Fruit fly (Drosophila melanogaster) whole organism, embryonic: ENCODE data around the gene JMJD4.

ENCODE experiments used
- CG10147 ChIP-seq: fragments of 200-800 bp; sonication (Bioruptor generic); optimal IDR thresholded peaks from 2 replicates; lab custom pipeline; 2019; ENCODE audit warnings: missing biosample characterization, mild to moderate bottlenecking, missing genetic modification characterization, moderate library complexity
- CG11085 ChIP-seq: fragments of 200-800 bp; sonication (Bioruptor generic); IDR thresholded peaks from 2 replicates; pipeline ENCODE4 v1.3.6; 2022; ENCODE audit warnings: missing biosample characterization, missing genetic modification characterization
- CG13424 ChIP-seq: fragments of 200-800 bp; sonication (Bioruptor generic); optimal IDR thresholded peaks from 2 replicates; lab custom pipeline; 2019; ENCODE audit warnings: missing biosample characterization, mild to moderate bottlenecking, missing genetic modification characterization, moderate library complexity
- CG14667 ChIP-seq: fragments of 200-800 bp; sonication (Bioruptor generic); IDR thresholded peaks from 2 replicates; pipeline ENCODE4 v1.3.6; 2022; ENCODE audit warnings: missing biosample characterization, missing genetic modification characterization
- CG14965 ChIP-seq: fragments of 200-800 bp; sonication (Bioruptor generic); optimal IDR thresholded peaks from 2 replicates; lab custom pipeline; 2016; ENCODE audit warnings: missing biosample characterization, missing genetic modification characterization, borderline replicate concordance
- CG16813 ChIP-seq: fragments of 200-800 bp; sonication (Bioruptor generic); IDR thresholded peaks from 3 replicates; pipeline ENCODE4 v1.3.6; 2022; ENCODE audit warnings: missing biosample characterization, missing genetic modification characterization; ENCODE audit not compliant: partially characterized antibody
- CG3163 ChIP-seq: fragments of 200-800 bp; sonication (Bioruptor generic); optimal IDR thresholded peaks from 3 replicates; lab custom pipeline; 2016; ENCODE audit warnings: missing biosample characterization, missing genetic modification characterization
- CG32532 ChIP-seq: fragments of 200-800 bp; sonication (Bioruptor generic); IDR thresholded peaks from 2 replicates; pipeline ENCODE4 v1.3.6; 2022; ENCODE audit warnings: missing biosample characterization, missing genetic modification characterization
- CG3281 ChIP-seq: fragments of 200-800 bp; sonication (Bioruptor generic); optimal IDR thresholded peaks from 3 replicates; lab custom pipeline; 2017; ENCODE audit warnings: missing biosample characterization, mild to moderate bottlenecking, missing genetic modification characterization
- CG3838 ChIP-seq: fragments of 200-800 bp; sonication (Bioruptor generic); optimal IDR thresholded peaks from 3 replicates; lab custom pipeline; 2016; ENCODE audit warnings: missing biosample characterization, missing genetic modification characterization
- CG4854 ChIP-seq: fragments of 200-800 bp; sonication (Bioruptor generic); optimal IDR thresholded peaks from 2 replicates; lab custom pipeline; 2016; ENCODE audit warnings: missing biosample characterization, missing genetic modification characterization, inconsistent platforms
- CG5245 ChIP-seq: fragments of 200-800 bp; sonication (Bioruptor generic); optimal IDR thresholded peaks from 3 replicates; lab custom pipeline; 2016; ENCODE audit warnings: missing biosample characterization, missing genetic modification characterization
- CG6254 ChIP-seq: fragments of 200-800 bp; sonication (Bioruptor generic); optimal IDR thresholded peaks from 3 replicates; lab custom pipeline; 2017; ENCODE audit warnings: mild to moderate bottlenecking, missing biosample characterization, missing genetic modification reagents, missing genetic modification characterization
- CG6683 ChIP-seq: fragments of 200-800 bp; sonication (Bioruptor generic); optimal IDR thresholded peaks from 2 replicates; lab custom pipeline; 2017; ENCODE audit warnings: missing biosample characterization, mild to moderate bottlenecking, missing genetic modification characterization, missing genetic modification reagents
- CG7963 ChIP-seq: fragments of 200-800 bp; sonication (Bioruptor generic); IDR thresholded peaks from 3 replicates; pipeline ENCODE4 v1.3.6; 2022; ENCODE audit warnings: missing biosample characterization, missing genetic modification characterization; ENCODE audit not compliant: partially characterized antibody
- CG8089 ChIP-seq: fragments of 200-800 bp; sonication (Bioruptor generic); optimal IDR thresholded peaks from 3 replicates; lab custom pipeline; 2016; ENCODE audit warnings: missing biosample characterization, missing genetic modification characterization
- CTCF ChIP-seq: fragments of 200-800 bp; sonication (Bioruptor generic); optimal IDR thresholded peaks from 2 replicates; lab custom pipeline; 2017; ENCODE audit warnings: missing biosample characterization, mild to moderate bottlenecking, missing genetic modification characterization, moderate library complexity
- Camta ChIP-seq: fragments of 200-800 bp; sonication (Bioruptor generic); optimal IDR thresholded peaks from 2 replicates; lab custom pipeline; 2016; ENCODE audit warnings: missing biosample characterization, missing genetic modification characterization
- Dek ChIP-seq: fragments of 200-800 bp; sonication (Bioruptor generic); optimal IDR thresholded peaks from 3 replicates; lab custom pipeline; 2019; ENCODE audit warnings: missing biosample characterization, mild to moderate bottlenecking, missing genetic modification characterization, moderate library complexity
- Dip3 ChIP-seq: fragments of 200-800 bp; sonication (Bioruptor generic); optimal IDR thresholded peaks from 3 replicates; lab custom pipeline; 2016; ENCODE audit warnings: missing biosample characterization, missing genetic modification characterization
- E2f1 ChIP-seq: fragments of 200-800 bp; sonication (Bioruptor generic); IDR thresholded peaks from 2 replicates; pipeline ENCODE4 v1.3.6; 2022; ENCODE audit warnings: missing biosample characterization, missing genetic modification characterization
- Gug ChIP-seq: fragments of 200-800 bp; sonication (Bioruptor generic); IDR thresholded peaks from 4 replicates; pipeline ENCODE4 v1.3.6; 2022; ENCODE audit warnings: missing biosample characterization, missing genetic modification characterization
- Hsf ChIP-seq: fragments of 200-800 bp; sonication (Bioruptor generic); optimal IDR thresholded peaks from 3 replicates; lab custom pipeline; 2016; ENCODE audit warnings: missing biosample characterization, missing genetic modification characterization
- Meics ChIP-seq: fragments of 200-800 bp; sonication (Bioruptor generic); optimal IDR thresholded peaks from 2 replicates; lab custom pipeline; 2017; ENCODE audit warnings: missing biosample characterization, mild to moderate bottlenecking, missing genetic modification characterization
- NC2α ChIP-seq: fragments of 200-800 bp; sonication (Bioruptor generic); optimal IDR thresholded peaks from 2 replicates; lab custom pipeline; 2016; ENCODE audit warnings: missing biosample characterization, missing genetic modification characterization
- Ravus ChIP-seq: fragments of 200-800 bp; sonication (Bioruptor generic); IDR thresholded peaks from 2 replicates; pipeline ENCODE4 v1.3.6; 2022; ENCODE audit warnings: missing biosample characterization, missing genetic modification characterization
- Sry-δ ChIP-seq: fragments of 200-800 bp; sonication (Bioruptor generic); optimal IDR thresholded peaks from 2 replicates; lab custom pipeline; 2016; ENCODE audit warnings: missing biosample characterization, missing genetic modification characterization
- bab2 ChIP-seq: fragments of 200-800 bp; sonication (Bioruptor generic); optimal IDR thresholded peaks from 2 replicates; lab custom pipeline; 2016; ENCODE audit warnings: missing biosample characterization, missing genetic modification characterization
- croc ChIP-seq: fragments of 200-800 bp; sonication (Bioruptor generic); conservative IDR thresholded peaks from 3 replicates; pipeline ENCODE4 v1.3.6; 2022; ENCODE audit warnings: missing biosample characterization, missing genetic modification characterization
- gcm2 ChIP-seq: fragments of 200-800 bp; sonication (Bioruptor generic); optimal IDR thresholded peaks from 2 replicates; lab custom pipeline; 2016; ENCODE audit warnings: missing biosample characterization, missing genetic modification characterization
- gfzf ChIP-seq: fragments of 200-800 bp; sonication (Bioruptor generic); optimal IDR thresholded peaks from 2 replicates; lab custom pipeline; 2016; ENCODE audit warnings: missing biosample characterization, mild to moderate bottlenecking, missing genetic modification characterization, moderate library complexity
- h ChIP-seq: fragments of >200 bp; optimal IDR thresholded peaks from 2 replicates; lab custom pipeline; 2017
- hb ChIP-seq: fragments of 200-800 bp; sonication (Bioruptor generic); IDR thresholded peaks from 3 replicates; pipeline ENCODE4 v1.3.6; 2022; ENCODE audit warnings: missing biosample characterization, missing genetic modification characterization; ENCODE audit not compliant: partially characterized antibody
- kay ChIP-seq: fragments of 200-800 bp; sonication (Bioruptor generic); optimal IDR thresholded peaks from 2 replicates; lab custom pipeline; 2016; ENCODE audit warnings: missing biosample characterization, missing genetic modification characterization
- nmo ChIP-seq: fragments of 200-800 bp; sonication (Bioruptor generic); optimal IDR thresholded peaks from 2 replicates; lab custom pipeline; 2018; ENCODE audit warnings: missing biosample characterization, mild to moderate bottlenecking, missing genetic modification characterization, moderate library complexity
- pros ChIP-seq: fragments of 200-800 bp; sonication (Bioruptor generic); optimal IDR thresholded peaks from 3 replicates; lab custom pipeline; 2019; ENCODE audit warnings: missing biosample characterization, mild to moderate bottlenecking, missing genetic modification characterization, moderate library complexity
- ranshi ChIP-seq: fragments of 200-800 bp; sonication (Bioruptor generic); IDR thresholded peaks from 2 replicates; pipeline ENCODE4 v1.3.6; 2022; ENCODE audit warnings: missing biosample characterization, missing genetic modification characterization
- rib ChIP-seq: fragments of 200-800 bp; sonication (Bioruptor generic); IDR thresholded peaks from 2 replicates; pipeline ENCODE4 v1.3.6; 2022; ENCODE audit warnings: missing biosample characterization, missing genetic modification characterization
- salm ChIP-seq: fragments of 200-800 bp; sonication (Bioruptor generic); optimal IDR thresholded peaks from 2 replicates; lab custom pipeline; 2018; ENCODE audit warnings: missing biosample characterization, mild to moderate bottlenecking, missing genetic modification characterization
- scrt ChIP-seq: fragments of 200-800 bp; sonication (Bioruptor generic); optimal IDR thresholded peaks from 2 replicates; lab custom pipeline; 2018; ENCODE audit warnings: missing biosample characterization, mild to moderate bottlenecking, missing genetic modification characterization, moderate library complexity
- sqz ChIP-seq: fragments of 200-800 bp; sonication (Bioruptor generic); optimal IDR thresholded peaks from 3 replicates; lab custom pipeline; 2018; ENCODE audit warnings: missing biosample characterization, mild to moderate bottlenecking, missing genetic modification characterization
- sr ChIP-seq: fragments of 200-800 bp; sonication (Bioruptor generic); IDR thresholded peaks from 3 replicates; pipeline ENCODE4 v1.3.6; 2022; ENCODE audit warnings: missing biosample characterization, missing genetic modification characterization
- stwl ChIP-seq: fragments of 200-800 bp; sonication (Bioruptor generic); optimal IDR thresholded peaks from 3 replicates; lab custom pipeline; 2018; ENCODE audit warnings: missing biosample characterization, mild to moderate bottlenecking, missing genetic modification characterization, moderate library complexity
- tin ChIP-seq: fragments of 200-800 bp; sonication (Bioruptor generic); optimal IDR thresholded peaks from 3 replicates; lab custom pipeline; 2016; ENCODE audit warnings: missing biosample characterization, missing genetic modification characterization
- trem ChIP-seq: fragments of 200-800 bp; optimal IDR thresholded peaks from 3 replicates; lab custom pipeline; 2019; ENCODE audit warnings: missing biosample characterization, mild to moderate bottlenecking, missing genetic modification characterization, moderate library complexity
- trh ChIP-seq: fragments of 200-800 bp; sonication (Bioruptor generic); optimal IDR thresholded peaks from 2 replicates; lab custom pipeline; 2016; ENCODE audit warnings: missing biosample characterization, missing genetic modification characterization
- tx ChIP-seq: fragments of 200-800 bp; sonication (Bioruptor generic); optimal IDR thresholded peaks from 2 replicates; lab custom pipeline; 2016; ENCODE audit warnings: missing biosample characterization, missing genetic modification characterization
- vnd ChIP-seq: fragments of 200-800 bp; sonication (Bioruptor generic); IDR thresholded peaks from 3 replicates; pipeline ENCODE4 v1.3.6; 2022; ENCODE audit warnings: missing biosample characterization, missing genetic modification characterization; ENCODE audit not compliant: partially characterized antibody
- vvl ChIP-seq: fragments of 200-800 bp; sonication (Bioruptor generic); IDR thresholded peaks from 2 replicates; pipeline ENCODE4 v1.3.6; 2022; ENCODE audit warnings: missing biosample characterization, missing genetic modification characterization
- zen ChIP-seq: fragments of 200-800 bp; sonication (Bioruptor generic); optimal IDR thresholded peaks from 3 replicates; lab custom pipeline; 2018; ENCODE audit warnings: missing biosample characterization, mild to moderate bottlenecking, missing genetic modification characterization, moderate library complexity

Gene JMJD4

dm6 chr2L:18141471-18142345 is 17.4 kb downstream of the JMJD4 start (continued):
- TF ChIP-seq E2f1 (peak; percentile 47), Hsf (GFP tag; lab: Kevin White, UChicago) (peak; percentile 82), CG3281 (GFP tag; lab: Kevin White, UChicago) (peak; percentile 68), tx (GFP tag; lab: Kevin White, UChicago) (peak; percentile 17), Dek (tag; lab: Kevin White, UChicago) (peak; percentile 52), CG11085 (GFP tag; lab: Robert Waterston, UW) (no peak), pros (GFP tag; lab: Kevin White, UChicago) (no peak), scrt (peak; percentile 64), croc (GFP tag; lab: Robert Waterston, UW) (no peak), bab2 (GFP tag; lab: Kevin White, UChicago) (peak; percentile 43), NC2α (no peak), CG14667 (GFP tag; lab: Robert Waterston, UW) (no peak), CTCF (GFP tag; lab: Kevin White, UChicago) (no peak), sqz (peak; percentile 23), Sry-δ (GFP tag; lab: Kevin White, UChicago) (peak; percentile 18), vnd (GFP tag; lab: Robert Waterston, UW) (no peak), sr (no peak), CG8089 (no peak), trem (tag; lab: Kevin White, UChicago) (no peak), CG13424 (peak; percentile 69), Ravus (no peak; the same call in 1 of the 2 replicates), CG3838 (GFP tag; lab: Kevin White, UChicago) (no peak), stwl (tag; lab: Kevin White, UChicago) (no peak), CG16813 (GFP tag; lab: Robert Waterston, UW) (no peak; the same call in 2 of the 3 replicates), salm (no peak), vvl (peak; percentile 48; the same call in 1 of the 2 replicates), Gug (peak; percentile 49; the same call in 2 of the 4 replicates), ranshi (GFP tag; lab: Robert Waterston, UW) (no peak), Meics (GFP tag; lab: Kevin White, UChicago) (peak; percentile 70), gcm2 (GFP tag; lab: Kevin White, UChicago) (peak; percentile 42), CG32532 (GFP tag; lab: Robert Waterston, UW) (peak; percentile 77), CG4854 (GFP tag; lab: Kevin White, UChicago) (no peak), gfzf (no peak), hb (GFP tag; lab: Robert Waterston, UW) (no peak), trh (GFP tag; lab: Kevin White, UChicago) (no peak), h (lab: Kevin White, UChicago) (no peak), CG14965 (no peak), tin (GFP tag; lab: Kevin White, UChicago) (peak; percentile 65), nmo (peak; percentile 68), CG6254 (GFP tag; lab: Kevin White, UChicago) (peak; percentile 45), Camta (peak; percentile 43), CG5245 (GFP tag; lab: Kevin White, UChicago) (peak; percentile 4), rib (no peak), kay (peak; percentile 25), CG7963 (GFP tag; lab: Robert Waterston, UW) (no peak), CG6683 (GFP tag; lab: Kevin White, UChicago) (peak; percentile 47), zen (peak; percentile 32), Dip3 (GFP tag; lab: Kevin White, UChicago) (peak; percentile 44), CG3163 (peak; percentile 11), CG10147 (GFP tag; lab: Kevin White, UChicago) (peak; percentile 57)
